Worm (Caenorhabditis elegans) whole organism, young adult: ENCODE measurements around the gene klp-12.

ENCODE experiments used
- B0035.1 ChIP-seq: sonication (generic microtip); optimal IDR thresholded peaks from 2 replicates; lab custom pipeline; 2016; ENCODE audit warnings: missing genetic modification characterization, mild to moderate bottlenecking, missing compliant biosample characterization, missing genotype, missing genetic modification reagents
- ama-1 ChIP-seq, 3 experiments: fragments of 150-350 bp in 1 of 3; sonication (generic microtip) in 2 of 3; optimal IDR thresholded peaks; 2 replicates each; lab custom pipeline; 2014 to 2018; ENCODE audit warnings: missing biosample characterization in 2 of 3, missing genetic modification characterization in 2 of 3, missing genetic modification reagents in 2 of 3
- lin-54 ChIP-seq: fragments of 200-800 bp; sonication (Bioruptor generic); optimal IDR thresholded peaks from 2 replicates; lab custom pipeline; 2018; ENCODE audit warnings: mild to moderate bottlenecking, missing genetic modification characterization, missing compliant biosample characterization
- mel-28 ChIP-seq: sonication (generic microtip); optimal IDR thresholded peaks from 2 replicates; lab custom pipeline; 2016; ENCODE audit warnings: borderline replicate concordance, mild to moderate bottlenecking, missing genetic modification characterization, missing compliant biosample characterization
- ztf-18 ChIP-seq: sonication (generic microtip); optimal IDR thresholded peaks from 2 replicates; lab custom pipeline; 2016; ENCODE audit warnings: missing genotype, mild to moderate bottlenecking, missing genetic modification characterization, missing compliant biosample characterization

DNA sequence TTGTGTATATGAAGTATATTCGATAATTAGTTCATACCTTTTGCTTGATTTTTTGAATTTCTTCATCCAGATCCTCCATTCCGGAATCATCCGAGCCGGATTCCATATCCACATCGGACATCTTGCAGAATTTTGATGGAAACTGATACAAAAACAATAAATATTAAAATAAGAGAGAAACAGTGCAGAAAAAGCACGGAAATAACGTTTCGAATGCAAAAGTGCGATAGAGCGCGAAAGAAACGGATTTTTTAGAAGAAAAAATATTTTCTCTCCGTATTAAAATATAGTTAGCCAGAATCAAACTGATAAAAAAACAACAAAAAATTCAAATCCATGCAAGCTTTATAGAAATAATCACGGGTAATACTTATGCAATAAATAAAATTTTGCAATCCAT is 26.9 kb downstream of the klp-12 start, which contains the start of gene sart-3:
- peak; percentile 5 for TF ChIP-seq lin-54 (GFP tag; lab: Kevin White, UChicago)
- no peak for TF ChIP-seq B0035.1 (tag; lab: Kevin White, UChicago)
- no peak for TF ChIP-seq ztf-18 (tag; lab: Kevin White, UChicago)
- TF ChIP-seq ama-1 (optimal IDR thresholded peaks at IDR 0.05; lab: Kevin White, UChicago): no peak
- peak in 1 of 2 experiments; percentile 73 for TF ChIP-seq ama-1 (GFP tag; optimal IDR thresholded peaks at IDR 0.05; lab: Kevin White, UChicago)
- TF ChIP-seq mel-28 (tag; lab: Kevin White, UChicago): no peak
